Worm (Caenorhabditis elegans) whole organism, late embryonic: ENCODE measurements around the gene chil-21.

Source experiments
- C08G9.2 ChIP-seq: sonication (generic microtip); optimal IDR thresholded peaks from 2 replicates; lab custom pipeline; 2016; ENCODE audit warnings: mild to moderate bottlenecking, missing genetic modification characterization, moderate library complexity, missing compliant biosample characterization
- K09A11.1 ChIP-seq: sonication (generic microtip); optimal IDR thresholded peaks from 2 replicates; lab custom pipeline; 2017; ENCODE audit warnings: antibody characterized with exemption, mild to moderate bottlenecking, missing genetic modification characterization, missing compliant biosample characterization; ENCODE audit not compliant: insufficient read depth
- ahr-1 ChIP-seq: sonication (generic microtip); optimal IDR thresholded peaks from 2 replicates; lab custom pipeline; 2016; ENCODE audit warnings: missing genetic modification characterization, missing compliant biosample characterization
- ceh-14 ChIP-seq: sonication (generic microtip); optimal IDR thresholded peaks from 2 replicates; lab custom pipeline; 2016; ENCODE audit warnings: missing genotype, missing genetic modification characterization, missing compliant biosample characterization
- ceh-19 ChIP-seq: fragments of 200-800 bp; sonication (Bioruptor generic); optimal IDR thresholded peaks from 2 replicates; lab custom pipeline; 2018; ENCODE audit warnings: mild to moderate bottlenecking, missing genetic modification characterization, missing compliant biosample characterization
- ceh-2 ChIP-seq: sonication (generic microtip); optimal IDR thresholded peaks from 2 replicates; lab custom pipeline; 2016; ENCODE audit warnings: missing genotype, missing genetic modification characterization, missing compliant biosample characterization
- ceh-22 ChIP-seq: sonication (generic microtip); optimal IDR thresholded peaks from 2 replicates; lab custom pipeline; 2017; ENCODE audit warnings: missing biosample characterization, missing genetic modification characterization
- ceh-30 ChIP-seq: fragments of 150-350 bp; optimal IDR thresholded peaks from 2 replicates; lab custom pipeline; 2014; ENCODE audit warnings: missing biosample characterization, missing genetic modification characterization
- ceh-31 ChIP-seq: sonication (generic microtip); optimal IDR thresholded peaks from 2 replicates; lab custom pipeline; 2016; ENCODE audit warnings: missing genetic modification characterization, missing compliant biosample characterization
- ceh-48 ChIP-seq: sonication (generic microtip); optimal IDR thresholded peaks from 2 replicates; lab custom pipeline; 2016; ENCODE audit warnings: missing genetic modification characterization, inconsistent platforms, missing compliant biosample characterization
- ceh-6 ChIP-seq: fragments of 200-800 bp; sonication (Bioruptor generic); optimal IDR thresholded peaks from 2 replicates; lab custom pipeline; 2018; ENCODE audit warnings: mild to moderate bottlenecking, missing genetic modification characterization, missing compliant biosample characterization
- ceh-9 ChIP-seq: sonication (generic microtip); optimal IDR thresholded peaks from 2 replicates; lab custom pipeline; 2016; ENCODE audit warnings: mild to moderate bottlenecking, missing genetic modification characterization, inconsistent platforms, missing compliant biosample characterization
- che-1 ChIP-seq: sonication (generic microtip); optimal IDR thresholded peaks from 2 replicates; lab custom pipeline; 2016; ENCODE audit warnings: mild to moderate bottlenecking, missing genetic modification characterization, missing compliant biosample characterization
- dve-1 ChIP-seq: sonication (generic microtip); optimal IDR thresholded peaks from 2 replicates; lab custom pipeline; 2017; ENCODE audit warnings: antibody characterized with exemption, mild to moderate bottlenecking, missing genetic modification characterization, missing compliant biosample characterization
- elt-2 ChIP-seq: sonication (generic microtip); optimal IDR thresholded peaks from 2 replicates; lab custom pipeline; 2016; ENCODE audit warnings: missing genetic modification reagents, missing genetic modification characterization, missing compliant biosample characterization
- ets-4 ChIP-seq: sonication (generic microtip); optimal IDR thresholded peaks from 2 replicates; lab custom pipeline; 2016; ENCODE audit warnings: missing genetic modification characterization, missing compliant biosample characterization
- fax-1 ChIP-seq: sonication (generic microtip); optimal IDR thresholded peaks from 2 replicates; lab custom pipeline; 2016; ENCODE audit warnings: missing genotype, missing genetic modification characterization, missing compliant biosample characterization
- fkh-10 ChIP-seq: fragments of 150-350 bp; optimal IDR thresholded peaks from 2 replicates; lab custom pipeline; 2014; ENCODE audit warnings: missing biosample characterization, missing genetic modification reagents, missing genetic modification characterization
- gmeb-2 ChIP-seq: sonication (generic microtip); optimal IDR thresholded peaks from 2 replicates; lab custom pipeline; 2016; ENCODE audit warnings: missing genetic modification characterization, inconsistent platforms, missing compliant biosample characterization
- hlh-13 ChIP-seq: fragments of 200-800 bp; sonication (Bioruptor generic); optimal IDR thresholded peaks from 2 replicates; lab custom pipeline; 2018; ENCODE audit warnings: mild to moderate bottlenecking, missing genetic modification characterization, missing compliant biosample characterization
- lim-6 ChIP-seq: sonication (generic microtip); optimal IDR thresholded peaks from 2 replicates; lab custom pipeline; 2016; ENCODE audit warnings: missing genetic modification characterization, missing compliant biosample characterization
- mec-3 ChIP-seq: sonication (generic microtip); optimal IDR thresholded peaks from 2 replicates; lab custom pipeline; 2016; ENCODE audit warnings: borderline replicate concordance, missing genetic modification characterization, missing compliant biosample characterization
- nfya-1 ChIP-seq: sonication (generic microtip); optimal IDR thresholded peaks from 2 replicates; lab custom pipeline; 2017; ENCODE audit warnings: missing genetic modification characterization, mild to moderate bottlenecking, missing compliant biosample characterization, antibody characterized with exemption, moderate library complexity
- nhr-11 ChIP-seq: fragments of 150-350 bp; optimal IDR thresholded peaks from 2 replicates; lab custom pipeline; 2014; ENCODE audit warnings: missing biosample characterization, missing genetic modification characterization
- nhr-232 ChIP-seq: sonication (generic microtip); optimal IDR thresholded peaks from 2 replicates; lab custom pipeline; 2016; ENCODE audit warnings: missing genetic modification characterization, missing compliant biosample characterization
- npax-4 ChIP-seq: sonication (generic microtip); optimal IDR thresholded peaks from 2 replicates; lab custom pipeline; 2016; ENCODE audit warnings: missing genetic modification characterization, missing compliant biosample characterization
- pat-9 ChIP-seq: fragments of 200-800 bp; sonication (Bioruptor generic); optimal IDR thresholded peaks from 2 replicates; lab custom pipeline; 2018; ENCODE audit warnings: mild to moderate bottlenecking, missing genetic modification characterization, moderate library complexity, missing compliant biosample characterization
- pha-4 ChIP-seq: fragments of 150-350 bp; optimal IDR thresholded peaks from 2 replicates; lab custom pipeline; 2018; ENCODE audit warnings: missing biosample characterization, missing genetic modification reagents, missing genetic modification characterization
- ref-2 ChIP-seq: sonication (generic microtip); optimal IDR thresholded peaks from 2 replicates; lab custom pipeline; 2016; ENCODE audit warnings: missing genetic modification characterization, missing compliant biosample characterization
- sdc-2 ChIP-seq: sonication (generic microtip); optimal IDR thresholded peaks from 2 replicates; lab custom pipeline; 2016; ENCODE audit warnings: missing genotype, missing genetic modification characterization, missing compliant biosample characterization
- sox-2 ChIP-seq: fragments of 200-800 bp; sonication (Bioruptor generic); IDR thresholded peaks from 2 replicates; pipeline ENCODE4 v1.3.6; 2022; ENCODE audit warnings: missing genetic modification reagents, missing genetic modification characterization, missing compliant biosample characterization
- sox-4 ChIP-seq: sonication (generic microtip); optimal IDR thresholded peaks from 2 replicates; lab custom pipeline; 2017; ENCODE audit warnings: mild to moderate bottlenecking, missing genetic modification characterization, inconsistent platforms, missing compliant biosample characterization
- tbx-2 ChIP-seq: sonication (generic microtip); optimal IDR thresholded peaks from 2 replicates; lab custom pipeline; 2016; ENCODE audit warnings: missing genetic modification characterization, missing compliant biosample characterization
- unc-3 ChIP-seq, 2 experiments: fragments of 200-800 bp in 1 of 2; sonication (Bioruptor generic) in 1 of 2; sonication (generic microtip) in 1 of 2; conservative IDR thresholded peaks in 1 of 2; optimal IDR thresholded peaks in 1 of 2; 2 replicates each; pipeline versions ENCODE4 v1.3.6 to Lab custom; 2016 to 2022; ENCODE audit warnings: missing compliant biosample characterization in 2 of 2, missing genetic modification characterization in 2 of 2, missing genetic modification reagents in 1 of 2
- unc-42 ChIP-seq: sonication (generic microtip); optimal IDR thresholded peaks from 2 replicates; lab custom pipeline; 2016; ENCODE audit warnings: missing genotype, missing genetic modification characterization, missing compliant biosample characterization
- unc-55 ChIP-seq: sonication (generic microtip); optimal IDR thresholded peaks from 2 replicates; lab custom pipeline; 2017; ENCODE audit warnings: missing biosample characterization, missing genetic modification reagents, missing genetic modification characterization
- zip-5 ChIP-seq: sonication (generic microtip); optimal IDR thresholded peaks from 2 replicates; lab custom pipeline; 2016; ENCODE audit warnings: missing genetic modification characterization, missing compliant biosample characterization

The chil-21 gene

ce11 chrII:9426076-9426475 is 35.7 kb downstream of the chil-21 start, which contains the start of gene M176.10:
Gene M176.10 (minus strand): TSS chrII:9426176.
- TF ChIP-seq sox-2 (GFP tag; lab: Robert Waterston, UW) (no peak), dve-1 (tag; lab: Kevin White, UChicago) (no peak), sdc-2 (no peak), npax-4 (no peak), sox-4 (tag; lab: Kevin White, UChicago) (no peak)

- TF ChIP-seq C08G9.2 (tag; lab: Kevin White, UChicago) (no peak), ref-2 (tag; lab: Kevin White, UChicago) (no peak), sdc-2 (no peak), nfya-1 (tag; lab: Kevin White, UChicago) (no peak), ceh-19 (GFP tag; lab: Kevin White, UChicago) (no peak)
Measured at ce11 chrII:9421969-9422368, 39.8 kb downstream of the chil-21 start, which contains the start of gene M176.11. Gene M176.11 (plus strand): TSS chrII:9422269.

- TF ChIP-seq mec-3 (tag; lab: Kevin White, UChicago): no peak
- TF ChIP-seq fkh-10: no peak
- no peak for TF ChIP-seq ceh-48 (tag; lab: Kevin White, UChicago)
- no peak for TF ChIP-seq fax-1 (tag; lab: Kevin White, UChicago)
- no peak for TF ChIP-seq ceh-22 (tag; lab: Kevin White, UChicago)
- TF ChIP-seq pat-9 (tag; lab: Kevin White, UChicago): no peak
- TF ChIP-seq nhr-11 (tag; lab: Kevin White, UChicago): no peak
- TF ChIP-seq zip-5 (tag; lab: Kevin White, UChicago): no peak
- no peak for TF ChIP-seq ceh-14
- no peak for TF ChIP-seq ceh-19 (GFP tag; lab: Kevin White, UChicago)
- TF ChIP-seq ceh-6 (GFP tag; lab: Kevin White, UChicago): no peak
- no peak for TF ChIP-seq ceh-9
- no peak for TF ChIP-seq ahr-1
- no peak for TF ChIP-seq hlh-13 (GFP tag; lab: Kevin White, UChicago)
- TF ChIP-seq gmeb-2 (tag; lab: Kevin White, UChicago): no peak
- TF ChIP-seq C08G9.2 (tag; lab: Kevin White, UChicago): no peak
- no peak for TF ChIP-seq sox-2 (GFP tag; lab: Robert Waterston, UW)
- TF ChIP-seq K09A11.1 (tag; lab: Kevin White, UChicago): no peak
- no peak for TF ChIP-seq nhr-232 (tag; lab: Kevin White, UChicago)
- TF ChIP-seq, all 69 proteins: peak for 0
Measured at ce11 chrII:9418843-9419532, 42.8 kb downstream of the chil-21 start.

DNA sequence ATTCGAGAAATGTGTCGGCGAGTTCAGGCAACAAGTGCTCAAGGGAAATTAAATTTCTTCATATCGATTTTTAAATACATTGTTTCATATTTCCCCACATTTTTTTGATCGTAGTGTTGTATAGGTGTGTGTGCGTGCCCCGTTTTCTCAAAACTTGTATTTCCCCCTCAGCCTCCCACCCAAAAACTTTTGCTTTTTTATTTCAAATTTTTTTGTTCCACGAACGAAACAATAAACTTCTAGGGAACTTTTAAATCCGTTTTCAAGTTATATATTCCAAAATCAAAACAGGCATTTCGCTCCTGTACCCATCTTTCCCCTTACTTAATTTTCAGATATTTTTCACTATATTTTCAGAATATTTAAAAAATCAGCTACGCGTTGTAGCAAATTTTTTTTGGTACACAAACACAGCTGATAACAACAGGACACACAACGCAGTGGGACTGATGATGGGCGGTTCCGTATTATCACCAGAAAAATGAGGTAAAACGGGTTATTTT is 43.7 kb downstream of the chil-21 start, which contains the start of the genes M176.4 and M176.16:
Gene M176.4, plus strand, starts transcription at position 301 of the 503 bp plus-strand sequence.
Gene M176.16, plus strand, starts transcription at position 453 of the 503 bp plus-strand sequence.
- TF ChIP-seq elt-2 (tag; lab: Kevin White, UChicago): peak; percentile 22
- no peak for TF ChIP-seq ceh-9

ce11 chrII:9416381-9417276 is 45.2 kb downstream of the chil-21 start, which contains the start of the genes gss-1 and chch-3:
Gene gss-1 (minus strand): TSS chrII:9416431.
Gene chch-3 (plus strand): TSS chrII:9417013.
- TF ChIP-seq tbx-2 (peak; percentile 3), unc-42 (tag; lab: Kevin White, UChicago) (peak; percentile 36), ceh-30 (tag; lab: Kevin White, UChicago) (no peak), ceh-19 (GFP tag; lab: Kevin White, UChicago) (no peak), che-1 (no peak), lim-6 (no peak), sdc-2 (no peak), ceh-14 (peak; percentile 33), nfya-1 (tag; lab: Kevin White, UChicago) (peak; percentile 45), ceh-2 (tag; lab: Kevin White, UChicago) (peak; percentile 16), unc-55 (GFP tag; lab: Kevin White, UChicago) (no peak), unc-3 (GFP tag; conservative IDR thresholded peaks at IDR 0.05; lab: Robert Waterston, UW) (0 out of 2 replicates have a peak, but pooled peaks have one; percentile 14), unc-3 (tag; optimal IDR thresholded peaks at IDR 0.05; lab: Kevin White, UChicago) (no peak), nhr-232 (tag; lab: Kevin White, UChicago) (no peak), ceh-31 (peak; percentile 12), ets-4 (tag; lab: Kevin White, UChicago) (no peak), elt-2 (tag; lab: Kevin White, UChicago) (peak; percentile 25), pha-4 (tag; lab: Kevin White, UChicago) (no peak)
